Worm (Caenorhabditis elegans) whole organism, mixed stage, embryonic: ENCODE measurements around the gene rfth-1.

Experiments used
- M03D4.4 ChIP-seq: sonication (generic microtip); optimal IDR thresholded peaks from 2 replicates; lab custom pipeline; 2017; ENCODE audit warnings: mild to moderate bottlenecking, missing genetic modification characterization, missing compliant biosample characterization
- bed-3 ChIP-seq: fragments of 200-800 bp; sonication (Bioruptor generic); optimal IDR thresholded peaks from 3 replicates; lab custom pipeline; 2018; ENCODE audit warnings: mild to moderate bottlenecking, missing genetic modification characterization, moderate library complexity, missing compliant biosample characterization
- blmp-1 ChIP-seq: fragments of 150-350 bp; optimal IDR thresholded peaks from 2 replicates; lab custom pipeline; 2014; ENCODE audit warnings: missing biosample characterization, missing genetic modification characterization
- ceh-39 ChIP-seq: fragments of 150-350 bp; optimal IDR thresholded peaks from 2 replicates; lab custom pipeline; 2014; ENCODE audit warnings: missing biosample characterization, missing genetic modification characterization
- ceh-43 ChIP-seq: fragments of 200-800 bp; sonication (Bioruptor generic); optimal IDR thresholded peaks from 2 replicates; lab custom pipeline; 2018; ENCODE audit warnings: mild to moderate bottlenecking, missing genetic modification characterization, moderate library complexity, missing compliant biosample characterization
- ceh-83 ChIP-seq: fragments of 200-800 bp; sonication (Bioruptor generic); optimal IDR thresholded peaks from 2 replicates; lab custom pipeline; 2018; ENCODE audit warnings: mild to moderate bottlenecking, missing genetic modification characterization, missing compliant biosample characterization
- ces-1 ChIP-seq: fragments of 150-350 bp; optimal IDR thresholded peaks from 2 replicates; lab custom pipeline; 2014; ENCODE audit warnings: missing biosample characterization, missing genetic modification reagents, missing genetic modification characterization
- cnd-1 ChIP-seq: fragments of 200-800 bp; sonication (Bioruptor generic); optimal IDR thresholded peaks from 2 replicates; lab custom pipeline; 2018; ENCODE audit warnings: mild to moderate bottlenecking, missing genetic modification characterization, missing compliant biosample characterization
- drap-1 ChIP-seq: fragments of 200-800 bp; sonication (Bioruptor generic); optimal IDR thresholded peaks from 3 replicates; lab custom pipeline; 2018; ENCODE audit warnings: mild to moderate bottlenecking, missing genetic modification characterization, missing compliant biosample characterization
- elt-1 ChIP-seq: sonication (generic microtip); optimal IDR thresholded peaks from 2 replicates; lab custom pipeline; 2017; ENCODE audit warnings: missing genetic modification characterization, mild to moderate bottlenecking, missing compliant biosample characterization, antibody characterized with exemption, moderate library complexity, borderline replicate concordance; ENCODE audit not compliant: insufficient read depth
- elt-3 ChIP-seq: fragments of 150-350 bp; optimal IDR thresholded peaks from 2 replicates; lab custom pipeline; 2014; ENCODE audit warnings: missing biosample characterization, missing genetic modification characterization
- flh-1 ChIP-seq: fragments of 200-800 bp; sonication (Bioruptor generic); optimal IDR thresholded peaks from 2 replicates; lab custom pipeline; 2018; ENCODE audit warnings: mild to moderate bottlenecking, missing genetic modification characterization, moderate library complexity, missing compliant biosample characterization
- ham-2 ChIP-seq: fragments of 200-800 bp; sonication (Bioruptor generic); optimal IDR thresholded peaks from 2 replicates; lab custom pipeline; 2018; ENCODE audit warnings: mild to moderate bottlenecking, missing genetic modification characterization, missing compliant biosample characterization
- hlh-1 ChIP-seq: fragments of 150-350 bp; optimal IDR thresholded peaks from 2 replicates; lab custom pipeline; 2014; ENCODE audit warnings: missing biosample characterization, missing genetic modification reagents, missing genetic modification characterization
- lin-13 ChIP-seq: fragments of 150-350 bp; optimal IDR thresholded peaks from 2 replicates; lab custom pipeline; 2014; ENCODE audit warnings: missing biosample characterization, missing genetic modification characterization
- lin-32 ChIP-seq: fragments of 200-800 bp; sonication (Bioruptor generic); optimal IDR thresholded peaks from 2 replicates; lab custom pipeline; 2018; ENCODE audit warnings: mild to moderate bottlenecking, missing genetic modification characterization, missing compliant biosample characterization
- lsy-2 ChIP-seq: fragments of 150-350 bp; optimal IDR thresholded peaks from 2 replicates; lab custom pipeline; 2014; ENCODE audit warnings: missing biosample characterization, missing genetic modification characterization
- mab-5 ChIP-seq: fragments of 150-350 bp; optimal IDR thresholded peaks from 2 replicates; lab custom pipeline; 2014; ENCODE audit warnings: missing biosample characterization, missing genetic modification characterization
- mep-1 ChIP-seq: fragments of 150-350 bp; optimal IDR thresholded peaks from 2 replicates; lab custom pipeline; 2017; ENCODE audit warnings: missing biosample characterization, missing genetic modification reagents, missing genetic modification characterization, inconsistent platforms
- mls-2 ChIP-seq: sonication (generic microtip); optimal IDR thresholded peaks from 2 replicates; lab custom pipeline; 2016; ENCODE audit warnings: mild to moderate bottlenecking, missing genetic modification characterization, moderate library complexity, missing compliant biosample characterization
- nhr-12 ChIP-seq: fragments of 150-350 bp; optimal IDR thresholded peaks from 2 replicates; lab custom pipeline; 2014; ENCODE audit warnings: missing biosample characterization, missing genetic modification characterization
- nhr-2 ChIP-seq: fragments of 150-350 bp; optimal IDR thresholded peaks from 2 replicates; lab custom pipeline; 2014; ENCODE audit warnings: missing biosample characterization, missing genetic modification characterization
- nhr-237 ChIP-seq: fragments of 150-350 bp; optimal IDR thresholded peaks from 2 replicates; lab custom pipeline; 2014; ENCODE audit warnings: missing biosample characterization, missing genetic modification characterization
- nhr-28 ChIP-seq: fragments of 150-350 bp; optimal IDR thresholded peaks from 2 replicates; lab custom pipeline; 2014; ENCODE audit warnings: missing biosample characterization, missing genetic modification characterization
- nhr-76 ChIP-seq: sonication (generic microtip); optimal IDR thresholded peaks from 2 replicates; lab custom pipeline; 2017; ENCODE audit warnings: missing biosample characterization, missing genetic modification characterization
- pha-4 ChIP-seq: fragments of 150-350 bp; optimal IDR thresholded peaks from 2 replicates; lab custom pipeline; 2018; ENCODE audit warnings: missing biosample characterization, missing genetic modification reagents, missing genetic modification characterization
- sem-2 ChIP-seq: fragments of 200-800 bp; sonication (Bioruptor generic); optimal IDR thresholded peaks from 2 replicates; lab custom pipeline; 2018; ENCODE audit warnings: mild to moderate bottlenecking, missing genetic modification characterization, missing compliant biosample characterization
- snpc-4 ChIP-seq: fragments of 150-350 bp; optimal IDR thresholded peaks from 2 replicates; lab custom pipeline; 2014; ENCODE audit warnings: missing biosample characterization, missing genetic modification characterization
- sptf-1 ChIP-seq: sonication (generic microtip); optimal IDR thresholded peaks from 2 replicates; lab custom pipeline; 2017; ENCODE audit warnings: mild to moderate bottlenecking, missing genetic modification characterization, moderate library complexity, missing compliant biosample characterization
- tbx-8 ChIP-seq: fragments of 200-800 bp; sonication (Bioruptor generic); optimal IDR thresholded peaks from 2 replicates; lab custom pipeline; 2018; ENCODE audit warnings: mild to moderate bottlenecking, missing genetic modification characterization, moderate library complexity, missing compliant biosample characterization
- unc-120 ChIP-seq: sonication (generic microtip); optimal IDR thresholded peaks from 2 replicates; lab custom pipeline; 2017; ENCODE audit warnings: missing genetic modification characterization, missing compliant biosample characterization; ENCODE audit not compliant: poor library complexity, severe bottlenecking
- unc-62 ChIP-seq: fragments of 150-350 bp; optimal IDR thresholded peaks from 2 replicates; lab custom pipeline; 2014; ENCODE audit warnings: missing biosample characterization, missing genetic modification reagents, missing genetic modification characterization
- ztf-11 ChIP-seq: fragments of 150-350 bp; optimal IDR thresholded peaks from 2 replicates; lab custom pipeline; 2014; ENCODE audit warnings: missing biosample characterization, missing genetic modification characterization

rfth-1 gene

DNA sequence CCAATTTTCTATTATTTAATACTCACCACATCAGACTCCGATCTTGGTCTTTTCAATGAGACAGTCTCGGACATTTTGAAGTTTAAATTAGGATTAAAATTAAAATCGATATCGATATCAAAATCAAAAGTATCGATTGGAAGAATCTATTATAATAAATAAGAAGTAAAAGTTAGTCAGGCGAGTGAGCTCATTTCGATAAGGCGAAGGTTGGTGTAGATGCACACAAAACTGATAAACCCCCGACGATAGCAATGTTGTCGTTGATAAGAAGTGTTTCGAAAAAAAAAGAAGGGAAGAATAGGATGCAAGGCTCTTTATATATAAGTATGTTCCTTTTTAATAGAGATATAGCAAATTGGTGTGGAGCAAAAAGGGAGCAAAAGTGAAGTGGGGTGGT is 28.6 kb downstream of the rfth-1 start, which contains the start of gene M01H9.4:
Gene M01H9.4 (minus strand): TSS at position 379 of the 400 bp plus-strand sequence.
- TF ChIP-seq nhr-12 (no peak), unc-120 (tag; lab: Kevin White, UChicago) (no peak), unc-62 (GFP tag; lab: Kevin White, UChicago) (no peak), ceh-83 (GFP tag; lab: Kevin White, UChicago) (no peak), pha-4 (no peak), drap-1 (no peak), nhr-76 (tag; lab: Kevin White, UChicago) (no peak), lin-32 (no peak), nhr-2 (no peak), ceh-43 (GFP tag; lab: Kevin White, UChicago) (no peak), flh-1 (GFP tag; lab: Kevin White, UChicago) (no peak)
- TF ChIP-seq, all 35 proteins: peak for 0

ce11 chrIV:4481298-4481697 is 29.8 kb downstream of the rfth-1 start:
- TF ChIP-seq nhr-12 (no peak), nhr-237 (tag; lab: Kevin White, UChicago) (no peak), M03D4.4 (no peak), drap-1 (no peak), mab-5 (tag; lab: Kevin White, UChicago) (no peak), lin-13 (tag; lab: Kevin White, UChicago) (no peak), bed-3 (no peak), flh-1 (GFP tag; lab: Kevin White, UChicago) (no peak), hlh-1 (tag; lab: Kevin White, UChicago) (no peak), lin-32 (no peak), ces-1 (GFP tag; lab: Kevin White, UChicago) (no peak), tbx-8 (GFP tag; lab: Kevin White, UChicago) (no peak)

DNA sequence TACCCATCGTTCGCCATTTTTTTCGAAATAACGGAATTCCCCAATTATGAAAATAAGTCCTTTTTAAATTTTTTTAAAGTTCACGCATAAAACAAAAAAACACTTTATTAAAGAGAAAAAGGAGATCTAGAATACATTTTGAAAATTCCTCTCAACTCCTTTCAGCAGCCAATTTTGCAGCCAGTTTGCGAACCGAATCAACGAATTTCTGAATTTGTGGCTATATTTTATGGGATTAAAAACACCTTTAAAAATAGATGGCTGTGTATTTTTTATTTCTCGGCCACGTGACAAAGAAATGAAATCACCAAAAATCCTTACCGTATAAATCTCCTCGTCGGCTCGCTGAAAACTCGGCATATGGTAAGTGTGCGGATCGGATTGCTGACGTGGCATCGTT is 31.1 kb downstream of the rfth-1 start, which contains the start of gene M01H9.10:
Gene M01H9.10 (minus strand): TSS at position 101 of the 400 bp plus-strand sequence.
- TF ChIP-seq nhr-12 = no peak
- TF ChIP-seq bed-3 = no peak
- no peak for TF ChIP-seq flh-1 (GFP tag; lab: Kevin White, UChicago)
- no peak for TF ChIP-seq snpc-4 (tag; lab: Kevin White, UChicago)
- TF ChIP-seq mep-1 (tag; lab: Kevin White, UChicago) = no peak
- no peak for TF ChIP-seq mab-5 (tag; lab: Kevin White, UChicago)
- no peak for TF ChIP-seq ceh-43 (GFP tag; lab: Kevin White, UChicago)
- TF ChIP-seq nhr-2 = no peak
- no peak for TF ChIP-seq tbx-8 (GFP tag; lab: Kevin White, UChicago)
- no peak for TF ChIP-seq blmp-1 (tag; lab: Kevin White, UChicago)
- no peak for TF ChIP-seq lin-13 (tag; lab: Kevin White, UChicago)

DNA sequence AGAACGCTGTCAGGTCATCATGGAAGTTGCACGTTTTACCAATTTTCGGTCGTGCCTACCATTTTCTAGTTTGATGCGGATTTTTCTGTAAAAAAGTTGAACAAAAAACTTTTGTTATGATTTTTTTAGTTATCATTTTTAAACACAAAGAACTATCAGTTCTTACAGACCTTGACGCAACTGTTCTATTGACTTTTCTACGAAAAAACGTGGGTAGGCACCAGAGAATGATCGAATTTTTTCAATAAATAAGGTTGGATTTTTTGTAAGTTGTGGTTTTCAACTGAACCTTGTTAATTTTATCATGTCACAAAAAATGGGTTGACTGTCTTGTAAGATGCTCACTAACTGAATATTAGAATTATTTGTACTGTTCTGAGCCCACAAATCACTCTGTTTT is 32.5 kb downstream of the rfth-1 start:
- no peak for TF ChIP-seq lin-32
- no peak for TF ChIP-seq ceh-43 (GFP tag; lab: Kevin White, UChicago)
- TF ChIP-seq cnd-1 (tag; lab: Kevin White, UChicago) = no peak
- no peak for TF ChIP-seq ceh-39 (tag; lab: Kevin White, UChicago)
- TF ChIP-seq M03D4.4 = no peak
- no peak for TF ChIP-seq nhr-237 (tag; lab: Kevin White, UChicago)
- no peak for TF ChIP-seq nhr-12
- no peak for TF ChIP-seq lin-13 (tag; lab: Kevin White, UChicago)
- no peak for TF ChIP-seq sptf-1 (tag; lab: Kevin White, UChicago)
- no peak for TF ChIP-seq ham-2 (GFP tag; lab: Kevin White, UChicago)
- TF ChIP-seq lsy-2 = no peak
- no peak for TF ChIP-seq unc-62 (GFP tag; lab: Kevin White, UChicago)
- no peak for TF ChIP-seq nhr-28 (tag; lab: Kevin White, UChicago)
- TF ChIP-seq hlh-1 (tag; lab: Kevin White, UChicago) = no peak
- no peak for TF ChIP-seq elt-1
- no peak for TF ChIP-seq sem-2
- no peak for TF ChIP-seq unc-120 (tag; lab: Kevin White, UChicago)
- no peak for TF ChIP-seq mls-2 (tag; lab: Kevin White, UChicago)
- TF ChIP-seq flh-1 (GFP tag; lab: Kevin White, UChicago) = no peak
- no peak for TF ChIP-seq elt-3

DNA sequence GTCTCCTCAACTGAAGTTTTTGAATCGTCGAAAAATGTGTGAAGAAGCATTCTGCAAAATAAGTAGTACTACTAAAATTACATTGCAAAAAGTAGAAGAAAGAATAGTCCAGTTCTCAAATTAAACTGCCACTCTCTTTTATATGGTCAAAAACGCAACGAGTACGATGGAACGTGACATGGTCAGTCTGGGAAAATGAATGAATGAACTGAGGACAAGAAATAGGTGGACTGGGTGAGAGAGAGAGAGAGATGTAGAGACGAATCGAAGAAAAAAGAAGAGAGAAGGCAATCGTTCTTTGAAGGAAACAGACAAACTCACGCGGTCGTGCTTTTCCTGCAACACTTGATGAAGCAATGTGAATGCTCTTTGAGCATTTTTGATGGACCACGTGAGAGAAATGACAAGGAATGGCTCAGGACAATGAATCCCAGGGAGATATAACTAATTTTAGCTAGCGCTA is 34.1 kb downstream of the rfth-1 start, which contains the start of gene M01H9.3:
Gene M01H9.3 (minus strand): TSS at position 51 of the 463 bp plus-strand sequence.
- peak; percentile 19 for TF ChIP-seq mep-1 (tag; lab: Kevin White, UChicago)
- no peak for TF ChIP-seq ztf-11 (tag; lab: Kevin White, UChicago)
- no peak for TF ChIP-seq ceh-43 (GFP tag; lab: Kevin White, UChicago)
- no peak for TF ChIP-seq blmp-1 (tag; lab: Kevin White, UChicago)
- no peak for TF ChIP-seq lin-32
- TF ChIP-seq unc-62 (GFP tag; lab: Kevin White, UChicago) = no peak
- no peak for TF ChIP-seq mab-5 (tag; lab: Kevin White, UChicago)
- TF ChIP-seq sem-2 = no peak
- peak; percentile 35 for TF ChIP-seq unc-120 (tag; lab: Kevin White, UChicago)
- no peak for TF ChIP-seq elt-1
